Fruit fly (Drosophila melanogaster): ENCODE results near the gene Boh2.

The Boh2 gene

dm6 chr2L:11192691-11193090 lies 13.9 kb downstream of the Boh2 start (continued):
- TF ChIP-seq CG13296 (GFP tag; optimal IDR thresholded peaks at IDR 0.05) (no peak), ewg (GFP tag; optimal IDR thresholded peaks at IDR 0.05) (peak; percentile 67), gcm2 (GFP tag; optimal IDR thresholded peaks at IDR 0.05) (no peak), Sox102F (GFP tag; optimal IDR thresholded peaks at IDR 0.05) (peak; percentile 90), tgo (GFP tag; IDR thresholded peaks at IDR 0.05) (0 out of 3 replicates have a peak, but pooled peaks have one; percentile 27), CG33557 (GFP tag; optimal IDR thresholded peaks at IDR 0.05) (peak; percentile 74), Nf-YA (GFP tag; IDR thresholded peaks at IDR 0.05) (0 out of 2 replicates have a peak, but pooled peaks have one; percentile 32), ash1 (GFP tag; optimal IDR thresholded peaks at IDR 0.05) (no peak), CG1647 (GFP tag; optimal IDR thresholded peaks at IDR 0.05) (no peak), MESR4 (GFP tag; optimal IDR thresholded peaks at IDR 0.05) (no peak), ara (GFP tag; IDR thresholded peaks at IDR 0.05) (peak; percentile 74), jigr1 (GFP tag; IDR thresholded peaks at IDR 0.05) (no peak), Rfx (GFP tag; IDR thresholded peaks at IDR 0.05) (no peak), knrl (GFP tag; IDR thresholded peaks at IDR 0.05; ENCODE audit: partially characterized antibody) (no peak), gce (GFP tag; IDR thresholded peaks at IDR 0.05) (peak; percentile 70; the same call in 1 of the 3 replicates), org-1 (GFP tag; optimal IDR thresholded peaks at IDR 0.05) (peak; percentile 48), CG10274 (GFP tag; optimal IDR thresholded peaks at IDR 0.05) (no peak), CG13624 (GFP tag; optimal IDR thresholded peaks at IDR 0.05) (no peak), CG6254 (GFP tag; optimal IDR thresholded peaks at IDR 0.05) (peak; percentile 20), CG5245 (GFP tag; optimal IDR thresholded peaks at IDR 0.05) (peak; percentile 18), Dp (GFP tag; optimal IDR thresholded peaks at IDR 0.05) (no peak), ftz-f1 (GFP tag; optimal IDR thresholded peaks at IDR 0.05) (no peak), CG4730 (GFP tag; IDR thresholded peaks at IDR 0.05) (no peak; the same call in 1 of the 2 replicates), CoRest (tag; optimal IDR thresholded peaks at IDR 0.05) (peak; percentile 69), gt (GFP tag; IDR thresholded peaks at IDR 0.05) (peak; percentile 59), CG6765 (GFP tag; optimal IDR thresholded peaks at IDR 0.05) (no peak), sens (GFP tag) (peak; percentile 97), dimm (GFP tag; IDR thresholded peaks at IDR 0.05) (0 out of 2 replicates have a peak, but pooled peaks have one; percentile 12), gfzf (GFP tag; optimal IDR thresholded peaks at IDR 0.05) (no peak), zfh1 (GFP tag; IDR thresholded peaks at IDR 0.05) (peak; percentile 84), CG12071 (GFP tag; optimal IDR thresholded peaks at IDR 0.05) (no peak), CG9437 (GFP tag; optimal IDR thresholded peaks at IDR 0.05) (peak; percentile 45), ci (GFP tag; IDR thresholded peaks at IDR 0.05) (peak; percentile 90), CG11504 (tag; optimal IDR thresholded peaks at IDR 0.05) (peak; percentile 82), CG12659 (GFP tag; optimal IDR thresholded peaks at IDR 0.05) (peak; percentile 37), Fer3 (tag; optimal IDR thresholded peaks at IDR 0.05) (no peak), tio (GFP tag; optimal IDR thresholded peaks at IDR 0.05) (peak; percentile 51), CG17186 (GFP tag; optimal IDR thresholded peaks at IDR 0.05) (peak; percentile 2), mam (GFP tag; optimal IDR thresholded peaks at IDR 0.05) (no peak), CG6813 (GFP tag; optimal IDR thresholded peaks at IDR 0.05) (no peak), Gug (GFP tag; IDR thresholded peaks at IDR 0.05) (peak; percentile 38; the same call in 1 of the 4 replicates), CG17612 (GFP tag; IDR thresholded peaks at IDR 0.05) (no peak), CG8281 (tag; optimal IDR thresholded peaks at IDR 0.05) (no peak), Stat92E (GFP tag; optimal IDR thresholded peaks at IDR 0.05) (no peak), CG33213 (GFP tag; optimal IDR thresholded peaks at IDR 0.05) (no peak), bab2 (GFP tag; optimal IDR thresholded peaks at IDR 0.05) (peak; percentile 62), CG7357 (GFP tag; IDR thresholded peaks at IDR 0.05) (peak; percentile 32; the same call in 1 of the 3 replicates), sim (GFP tag; IDR thresholded peaks at IDR 0.05) (no peak), HLH54F (GFP tag; optimal IDR thresholded peaks at IDR 0.05) (peak; percentile 10), usp (GFP tag; optimal IDR thresholded peaks at IDR 0.05) (no peak), crp (GFP tag; optimal IDR thresholded peaks at IDR 0.05) (no peak)

All from whole organism, embryonic.